Worm (Caenorhabditis elegans): ENCODE data around the gene ZC132.11.

ZC132.11 gene

DNA sequence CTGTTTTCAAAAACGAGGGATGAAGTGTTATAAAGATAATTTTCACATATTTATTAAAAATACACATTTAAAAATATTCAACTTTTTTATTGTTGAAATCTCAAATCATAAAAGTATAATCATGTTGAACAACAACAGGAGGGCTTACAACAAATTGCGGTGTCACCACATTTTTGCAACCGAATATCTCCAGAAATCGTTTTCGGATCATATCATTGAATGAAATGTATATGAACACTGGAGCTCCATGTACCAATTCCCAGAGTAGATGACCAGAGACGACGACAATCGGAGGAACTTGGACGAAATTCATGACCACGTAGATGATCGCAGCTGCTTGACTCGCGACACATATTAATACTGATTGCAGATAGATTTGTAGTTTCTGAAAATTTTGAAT, 37.1 kb downstream of the ZC132.11 start:
- TF ChIP-seq dao-5 (tag; optimal IDR thresholded peaks at IDR 0.05) (no peak), W03F9.2 (tag; optimal IDR thresholded peaks at IDR 0.05) (no peak), him-1 (tag; optimal IDR thresholded peaks at IDR 0.05) (no peak)

DNA sequence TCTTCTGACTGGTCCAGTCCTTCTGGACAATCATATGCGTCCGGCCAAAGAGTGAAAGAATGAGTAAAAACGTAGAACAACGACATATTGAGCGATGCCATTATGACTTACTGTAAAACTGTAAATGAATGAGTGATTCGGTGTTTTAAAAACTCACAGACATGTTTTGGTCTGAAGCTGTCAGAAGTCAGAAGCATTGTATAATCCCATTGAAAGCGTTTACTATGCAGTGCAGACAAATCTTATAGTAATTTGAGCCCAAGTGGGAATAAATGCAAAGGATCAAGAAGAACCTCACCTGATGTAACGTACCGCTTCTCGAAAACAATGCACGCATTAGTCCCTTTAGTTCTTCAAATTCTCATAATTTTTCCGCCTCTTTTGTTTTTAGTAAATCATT, 38.4 kb downstream of the ZC132.11 start, which contains the start of gene srt-3:
Gene srt-3 (minus strand): TSS at position 101 of the 400 bp plus-strand sequence.
- TF ChIP-seq him-1 (tag; optimal IDR thresholded peaks at IDR 0.05) = no peak
- no peak for TF ChIP-seq W03F9.2 (tag; optimal IDR thresholded peaks at IDR 0.05)
- no peak for TF ChIP-seq dao-5 (tag; optimal IDR thresholded peaks at IDR 0.05)

DNA sequence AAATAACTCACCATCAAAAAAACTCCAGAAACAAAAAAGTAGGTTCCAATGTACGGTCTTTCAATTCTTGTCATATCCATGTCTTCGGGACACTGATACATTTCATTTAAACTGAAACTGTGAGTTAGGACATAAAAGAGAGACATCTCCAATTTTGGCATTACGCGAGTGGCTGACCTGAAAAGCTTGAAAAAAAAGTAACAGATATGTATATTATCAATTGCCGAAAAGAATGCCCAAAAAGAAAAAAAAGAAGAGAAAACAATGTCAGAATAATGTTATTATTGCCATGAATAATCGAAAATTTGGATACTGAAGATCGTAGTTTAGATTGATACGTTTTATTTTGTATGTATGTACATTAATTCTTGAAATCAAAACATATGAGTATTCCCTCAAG, 42.0 kb downstream of the ZC132.11 start, which contains the start of gene srt-14:
Gene srt-14 (minus strand): TSS at position 101 of the 400 bp plus-strand sequence.
- no peak for TF ChIP-seq W03F9.2 (tag; optimal IDR thresholded peaks at IDR 0.05)
- no peak for TF ChIP-seq him-1 (tag; optimal IDR thresholded peaks at IDR 0.05)
- TF ChIP-seq dao-5 (tag; optimal IDR thresholded peaks at IDR 0.05) = no peak

DNA sequence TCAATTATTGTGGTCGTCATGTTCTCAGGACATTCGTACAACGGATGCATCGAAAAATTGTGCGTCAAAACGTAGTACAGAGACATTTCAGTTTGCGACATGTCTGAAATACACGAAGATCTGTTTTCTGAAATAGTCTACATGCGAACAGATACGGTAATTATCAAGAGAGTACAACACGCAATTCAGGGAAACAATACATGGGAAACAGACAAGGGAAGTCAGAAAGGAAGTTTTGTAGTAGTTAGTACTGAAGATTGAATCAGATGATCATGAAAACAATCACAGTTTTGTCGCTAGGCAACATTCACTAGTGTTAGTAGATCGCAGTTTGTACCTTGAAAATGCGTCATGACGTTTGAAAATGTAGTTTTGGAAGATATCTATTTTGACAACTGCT, 48.4 kb downstream of the ZC132.11 start, which contains the start of gene srt-13:
Gene srt-13 (minus strand): TSS at position 101 of the 400 bp plus-strand sequence.
- TF ChIP-seq dao-5 (tag; optimal IDR thresholded peaks at IDR 0.05) = no peak
- no peak for TF ChIP-seq W03F9.2 (tag; optimal IDR thresholded peaks at IDR 0.05)

DNA sequence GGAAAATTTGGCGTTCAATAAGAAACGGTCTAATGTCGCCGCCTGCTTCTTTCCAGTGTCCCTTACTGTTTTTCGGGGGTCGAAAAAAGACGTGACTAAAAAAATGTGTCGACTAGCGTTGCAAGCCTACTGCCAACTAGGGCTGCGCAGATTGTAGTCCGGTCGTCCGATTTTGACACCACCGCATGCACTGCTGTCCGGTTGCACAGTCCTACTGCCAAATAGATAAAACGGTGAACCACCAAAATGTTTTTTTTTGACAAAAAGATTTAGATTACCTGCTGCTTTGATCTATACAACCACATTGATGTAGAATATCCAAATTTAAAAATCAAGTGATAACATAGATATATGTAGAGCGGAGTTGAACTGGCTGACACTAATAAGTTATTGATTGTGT, 50.1 kb downstream of the ZC132.11 start:
- TF ChIP-seq him-1 (tag; optimal IDR thresholded peaks at IDR 0.05) = no peak
- TF ChIP-seq dao-5 (tag; optimal IDR thresholded peaks at IDR 0.05) = no peak
- no peak for TF ChIP-seq W03F9.2 (tag; optimal IDR thresholded peaks at IDR 0.05)

Data from whole organism, L4/young adult.